Fruit fly (Drosophila melanogaster) whole organism, embryonic: ENCODE results near the gene IntS14.

Source experiments
- Atf6 ChIP-seq: fragments of 200-800 bp; sonication (Bioruptor generic); IDR thresholded peaks from 2 replicates; pipeline ENCODE4 v1.3.6; 2022; ENCODE audit warnings: missing biosample characterization, missing genetic modification characterization
- Bgb ChIP-seq: fragments of 200-800 bp; sonication (Bioruptor generic); IDR thresholded peaks from 2 replicates; pipeline ENCODE4 v1.3.6; 2022; ENCODE audit warnings: missing biosample characterization, missing genetic modification characterization; ENCODE audit not compliant: partially characterized antibody
- CG10366 ChIP-seq: fragments of 200-800 bp; sonication (Bioruptor generic); IDR thresholded peaks from 2 replicates; pipeline ENCODE4 v1.3.6; 2022; ENCODE audit warnings: missing biosample characterization, missing genetic modification characterization
- CG11085 ChIP-seq: fragments of 200-800 bp; sonication (Bioruptor generic); IDR thresholded peaks from 2 replicates; pipeline ENCODE4 v1.3.6; 2022; ENCODE audit warnings: missing biosample characterization, missing genetic modification characterization
- CG11093 ChIP-seq: fragments of 200-800 bp; sonication (Bioruptor generic); IDR thresholded peaks from 3 replicates; pipeline ENCODE4 v1.3.6; 2022; ENCODE audit warnings: missing biosample characterization, missing genetic modification characterization
- CG11398 ChIP-seq: fragments of 200-800 bp; sonication (Bioruptor generic); optimal IDR thresholded peaks from 2 replicates; lab custom pipeline; 2016; ENCODE audit warnings: missing biosample characterization, missing genetic modification characterization
- CG12155 ChIP-seq: fragments of 200-800 bp; sonication (Bioruptor generic); optimal IDR thresholded peaks from 3 replicates; lab custom pipeline; 2016; ENCODE audit warnings: missing biosample characterization, missing genetic modification characterization
- CG12299 ChIP-seq: fragments of 200-800 bp; sonication (Bioruptor generic); optimal IDR thresholded peaks from 2 replicates; lab custom pipeline; 2018; ENCODE audit warnings: missing biosample characterization, mild to moderate bottlenecking, missing genetic modification characterization
- CG13624 ChIP-seq: fragments of 200-800 bp; sonication (Bioruptor generic); optimal IDR thresholded peaks from 2 replicates; lab custom pipeline; 2016; ENCODE audit warnings: missing biosample characterization, missing genetic modification characterization
- CG16779 ChIP-seq: fragments of 200-800 bp; sonication (Bioruptor generic); IDR thresholded peaks from 2 replicates; pipeline ENCODE4 v1.3.6; 2022; ENCODE audit warnings: missing biosample characterization, missing genetic modification characterization
- CG17328 ChIP-seq: fragments of 200-800 bp; sonication (Bioruptor generic); IDR thresholded peaks from 2 replicates; pipeline ENCODE4 v1.3.6; 2022; ENCODE audit warnings: missing biosample characterization, missing genetic modification characterization
- CG17568 ChIP-seq: fragments of 200-800 bp; sonication (Bioruptor generic); optimal IDR thresholded peaks from 2 replicates; lab custom pipeline; 2018; ENCODE audit warnings: missing biosample characterization, mild to moderate bottlenecking, missing genetic modification characterization, moderate library complexity
- CG2120 ChIP-seq: fragments of 200-800 bp; sonication (Bioruptor generic); optimal IDR thresholded peaks from 3 replicates; lab custom pipeline; 2016; ENCODE audit warnings: missing biosample characterization, missing genetic modification characterization
- CG30403 ChIP-seq: fragments of 200-800 bp; sonication (Bioruptor generic); optimal IDR thresholded peaks from 3 replicates; lab custom pipeline; 2016; ENCODE audit warnings: missing biosample characterization, missing genetic modification characterization
- CG3163 ChIP-seq: fragments of 200-800 bp; sonication (Bioruptor generic); optimal IDR thresholded peaks from 3 replicates; lab custom pipeline; 2016; ENCODE audit warnings: missing biosample characterization, missing genetic modification characterization
- CG33213 ChIP-seq: fragments of 200-800 bp; sonication (Bioruptor generic); optimal IDR thresholded peaks from 3 replicates; lab custom pipeline; 2016; ENCODE audit warnings: missing biosample characterization, missing genetic modification characterization
- CG3847 ChIP-seq: fragments of 200-800 bp; sonication (Bioruptor generic); IDR thresholded peaks from 2 replicates; pipeline ENCODE4 v1.3.6; 2022; ENCODE audit warnings: missing biosample characterization, missing genetic modification characterization
- CG4854 ChIP-seq: fragments of 200-800 bp; sonication (Bioruptor generic); optimal IDR thresholded peaks from 2 replicates; lab custom pipeline; 2016; ENCODE audit warnings: missing biosample characterization, missing genetic modification characterization, inconsistent platforms
- CG7786 ChIP-seq: fragments of 200-800 bp; sonication (Bioruptor generic); optimal IDR thresholded peaks from 2 replicates; lab custom pipeline; 2016; ENCODE audit warnings: missing biosample characterization, missing genetic modification characterization
- CG7963 ChIP-seq: fragments of 200-800 bp; sonication (Bioruptor generic); IDR thresholded peaks from 3 replicates; pipeline ENCODE4 v1.3.6; 2022; ENCODE audit warnings: missing biosample characterization, missing genetic modification characterization; ENCODE audit not compliant: partially characterized antibody
- CHES-1-like ChIP-seq: fragments of 200-800 bp; sonication (Bioruptor generic); optimal IDR thresholded peaks from 2 replicates; lab custom pipeline; 2016; ENCODE audit warnings: missing biosample characterization, missing genetic modification characterization
- Doc3 ChIP-seq: fragments of 200-800 bp; sonication (Bioruptor generic); IDR thresholded peaks from 3 replicates; pipeline ENCODE4 v1.3.6; 2022; ENCODE audit warnings: missing biosample characterization, missing genetic modification characterization; ENCODE audit not compliant: partially characterized antibody
- Drgx ChIP-seq: fragments of 200-800 bp; sonication (Bioruptor generic); IDR thresholded peaks from 2 replicates; pipeline ENCODE4 v1.3.6; 2022; ENCODE audit warnings: missing biosample characterization, missing genetic modification characterization
- E2f2 ChIP-seq: fragments of 200-800 bp; sonication (Bioruptor generic); IDR thresholded peaks from 2 replicates; pipeline ENCODE4 v1.3.6; 2022; ENCODE audit warnings: missing biosample characterization, missing genetic modification characterization
- Fer1 ChIP-seq: fragments of 200-800 bp; sonication (Bioruptor generic); optimal IDR thresholded peaks from 2 replicates; lab custom pipeline; 2017; ENCODE audit warnings: missing biosample characterization, mild to moderate bottlenecking, missing genetic modification characterization
- Gug ChIP-seq: fragments of 200-800 bp; sonication (Bioruptor generic); IDR thresholded peaks from 4 replicates; pipeline ENCODE4 v1.3.6; 2022; ENCODE audit warnings: missing biosample characterization, missing genetic modification characterization
- HmgZ ChIP-seq: fragments of 200-800 bp; sonication (Bioruptor generic); optimal IDR thresholded peaks from 2 replicates; lab custom pipeline; 2018; ENCODE audit warnings: missing biosample characterization, mild to moderate bottlenecking, missing genetic modification characterization
- NC2α ChIP-seq: fragments of 200-800 bp; sonication (Bioruptor generic); optimal IDR thresholded peaks from 2 replicates; lab custom pipeline; 2016; ENCODE audit warnings: missing biosample characterization, missing genetic modification characterization
- NFAT ChIP-seq: fragments of 200-800 bp; sonication (Bioruptor generic); IDR thresholded peaks from 2 replicates; pipeline ENCODE4 v1.3.6; 2022; ENCODE audit warnings: missing biosample characterization, missing genetic modification characterization
- Sox100B ChIP-seq: fragments of 200-800 bp; sonication (Bioruptor generic); optimal IDR thresholded peaks from 3 replicates; lab custom pipeline; 2018; ENCODE audit warnings: missing biosample characterization, mild to moderate bottlenecking, missing genetic modification characterization
- Sry-δ ChIP-seq: fragments of 200-800 bp; sonication (Bioruptor generic); optimal IDR thresholded peaks from 2 replicates; lab custom pipeline; 2016; ENCODE audit warnings: missing biosample characterization, missing genetic modification characterization
- Vsx1 ChIP-seq: fragments of 200-800 bp; sonication (Bioruptor generic); optimal IDR thresholded peaks from 2 replicates; lab custom pipeline; 2017; ENCODE audit warnings: missing biosample characterization, mild to moderate bottlenecking, missing genetic modification characterization, missing genetic modification reagents
- ara ChIP-seq: fragments of 200-800 bp; sonication (Bioruptor generic); IDR thresholded peaks from 2 replicates; pipeline ENCODE4 v1.3.6; 2022; ENCODE audit warnings: missing biosample characterization, missing genetic modification characterization
- az2 ChIP-seq: fragments of 200-800 bp; sonication (Bioruptor generic); optimal IDR thresholded peaks from 3 replicates; lab custom pipeline; 2016; ENCODE audit warnings: missing biosample characterization, missing genetic modification characterization
- bsh ChIP-seq, 2 experiments: fragments of 200-800 bp; sonication (Bioruptor generic); optimal IDR thresholded peaks; 2 replicates each; lab custom pipeline; 2017 to 2018; ENCODE audit warnings: mild to moderate bottlenecking in 2 of 2, missing biosample characterization in 2 of 2, missing genetic modification characterization in 2 of 2, moderate library complexity in 1 of 2
- chn ChIP-seq: fragments of 200-800 bp; sonication (Bioruptor generic); optimal IDR thresholded peaks from 2 replicates; lab custom pipeline; 2016; ENCODE audit warnings: missing biosample characterization, missing genetic modification characterization
- crc ChIP-seq: fragments of 200-800 bp; sonication (Bioruptor generic); optimal IDR thresholded peaks from 2 replicates; lab custom pipeline; 2016; ENCODE audit warnings: missing biosample characterization, missing genetic modification characterization
- dysf ChIP-seq: fragments of 200-800 bp; sonication (Bioruptor generic); IDR thresholded peaks from 3 replicates; pipeline ENCODE4 v1.3.6; 2022; ENCODE audit warnings: missing biosample characterization, missing genetic modification characterization
- fd96Cb ChIP-seq: fragments of 200-800 bp; sonication (Bioruptor generic); optimal IDR thresholded peaks from 2 replicates; lab custom pipeline; 2018; ENCODE audit warnings: missing biosample characterization, mild to moderate bottlenecking, missing genetic modification characterization, moderate library complexity
- grn ChIP-seq: fragments of 200-800 bp; sonication (Bioruptor generic); optimal IDR thresholded peaks from 3 replicates; lab custom pipeline; 2017; ENCODE audit warnings: missing biosample characterization, missing genetic modification characterization
- gro ChIP-seq: fragments of 200-800 bp; sonication (Bioruptor generic); optimal IDR thresholded peaks from 2 replicates; lab custom pipeline; 2016; ENCODE audit warnings: missing biosample characterization, missing genetic modification characterization
- hkb ChIP-seq, 2 experiments: fragments of 200-800 bp in 1 of 2; fragments of >200 bp in 1 of 2; sonication (Bioruptor generic) in 1 of 2; IDR thresholded peaks in 1 of 2; optimal IDR thresholded peaks in 1 of 2; 2 replicates each; pipeline versions ENCODE4 v1.3.6 to Lab custom; 2017 to 2022; ENCODE audit warnings: missing biosample characterization in 1 of 2, missing genetic modification characterization in 1 of 2
- jumu ChIP-seq: fragments of 200-800 bp; sonication (Bioruptor generic); optimal IDR thresholded peaks from 3 replicates; lab custom pipeline; 2016; ENCODE audit warnings: missing biosample characterization, missing genetic modification characterization
- mam ChIP-seq: fragments of 200-800 bp; sonication (Bioruptor generic); optimal IDR thresholded peaks from 3 replicates; lab custom pipeline; 2016; ENCODE audit warnings: missing biosample characterization, missing genetic modification characterization
- nerfin-1 ChIP-seq: fragments of 200-800 bp; sonication (Bioruptor generic); optimal IDR thresholded peaks from 3 replicates; lab custom pipeline; 2019; ENCODE audit warnings: missing biosample characterization, mild to moderate bottlenecking, missing genetic modification characterization, moderate library complexity
- pan ChIP-seq, 4 experiments: fragments of >200 bp in 3 of 4; fragments of 200-800 bp in 1 of 4; sonication (Bioruptor generic) in 1 of 4; optimal IDR thresholded peaks in 3 of 4; IDR thresholded peaks in 1 of 4; 2 replicates each; pipeline versions ENCODE4 v1.3.6 to Lab custom; 2017 to 2022; ENCODE audit warnings: missing biosample characterization in 2 of 4, missing genetic modification characterization in 2 of 4, mixed read lengths in 1 of 4
- row ChIP-seq: fragments of 200-800 bp; sonication (Bioruptor generic); IDR thresholded peaks from 3 replicates; pipeline ENCODE4 v1.3.6; 2022; ENCODE audit warnings: missing biosample characterization, missing genetic modification characterization
- sob ChIP-seq: fragments of 200-800 bp; sonication (Bioruptor generic); IDR thresholded peaks from 2 replicates; pipeline ENCODE4 v1.3.6; 2022; ENCODE audit warnings: missing biosample characterization, missing genetic modification characterization
- tx ChIP-seq: fragments of 200-800 bp; sonication (Bioruptor generic); optimal IDR thresholded peaks from 2 replicates; lab custom pipeline; 2016; ENCODE audit warnings: missing biosample characterization, missing genetic modification characterization
- unc-4 ChIP-seq: fragments of 200-800 bp; sonication (Bioruptor generic); IDR thresholded peaks from 2 replicates; pipeline ENCODE4 v1.3.6; 2022; ENCODE audit warnings: missing biosample characterization, missing genetic modification characterization; ENCODE audit not compliant: partially characterized antibody

The IntS14 gene

dm6 chr2L:1150554-1150953 lies 13.7 kb upstream of the IntS14 start, which contains the start of the genes Tfb4 and Vps29 (continued):
- peak; percentile 56 for TF ChIP-seq CG7786 (GFP tag; lab: Kevin White, UChicago)
- TF ChIP-seq row (GFP tag; lab: Robert Waterston, UW): peak; percentile 65
- peak; percentile 94 for TF ChIP-seq Sry-δ
- peak; percentile 76 for TF ChIP-seq E2f2 (GFP tag; lab: Robert Waterston, UW)
- peak; percentile 51 for TF ChIP-seq CG30403 (GFP tag; lab: Kevin White, UChicago)
- peak in 1 of 2 experiments; percentile 28 for TF ChIP-seq bsh (GFP tag; optimal IDR thresholded peaks at IDR 0.05; lab: Kevin White, UChicago)
- TF ChIP-seq grn (GFP tag; lab: Kevin White, UChicago): no peak
- TF ChIP-seq Sox100B (GFP tag; lab: Kevin White, UChicago): no peak
- TF ChIP-seq CG33213: peak; percentile 43
- TF ChIP-seq Doc3: peak; percentile 81
- TF ChIP-seq CG13624 (GFP tag; lab: Kevin White, UChicago): peak; percentile 63
- TF ChIP-seq CG17568 (GFP tag; lab: Kevin White, UChicago): peak; percentile 99
- peak; percentile 25 for TF ChIP-seq CG11398 (GFP tag; lab: Kevin White, UChicago)
- peak; percentile 81 for TF ChIP-seq CG2120 (GFP tag; lab: Kevin White, UChicago)
- TF ChIP-seq Fer1 (GFP tag; lab: Kevin White, UChicago): peak; percentile 46
- peak; percentile 26 for TF ChIP-seq az2
- peak; percentile 60; the same call in 1 of the 4 replicates for TF ChIP-seq Gug
- peak; percentile 18 for TF ChIP-seq gro
- peak; percentile 21 for TF ChIP-seq CG4854
- TF ChIP-seq unc-4 (GFP tag; lab: Robert Waterston, UW): peak; percentile 86
- TF ChIP-seq mam: peak; percentile 73
- no peak for TF ChIP-seq NC2α
- peak; percentile 56 for TF ChIP-seq HmgZ (tag; lab: Kevin White, UChicago)
- TF ChIP-seq jumu: peak; percentile 63
- peak; percentile 15; the same call in 1 of the 3 replicates for TF ChIP-seq dysf
- no peak for TF ChIP-seq nerfin-1 (tag; lab: Kevin White, UChicago)
- peak; percentile 50 for TF ChIP-seq CG12155 (GFP tag; lab: Kevin White, UChicago)
- TF ChIP-seq CG10366 (GFP tag; lab: Robert Waterston, UW): peak; percentile 41; the same call in 1 of the 2 replicates
- no peak for TF ChIP-seq pan (optimal IDR thresholded peaks at IDR 0.05; lab: Kevin White, UChicago)
- peak in 1 of 2 experiments; percentile 52 for TF ChIP-seq pan (GFP tag; optimal IDR thresholded peaks at IDR 0.05 in 1 of 2, IDR thresholded peaks at IDR 0.05 in 1 of 2)
- peak; percentile 33; the same call in 1 of the 2 replicates for TF ChIP-seq CG17328 (GFP tag; lab: Robert Waterston, UW)
- TF ChIP-seq fd96Cb (tag; lab: Kevin White, UChicago): no peak
- TF ChIP-seq CG16779 (GFP tag; lab: Robert Waterston, UW): 0 out of 2 replicates have a peak, but pooled peaks have one; percentile 38
- TF ChIP-seq Atf6: peak; percentile 54; the same call in 1 of the 2 replicates
- peak; percentile 11 for TF ChIP-seq CG3163 (GFP tag; lab: Kevin White, UChicago)
- peak; percentile 70 for TF ChIP-seq sob (GFP tag; lab: Robert Waterston, UW)
- TF ChIP-seq chn (GFP tag; lab: Kevin White, UChicago): peak; percentile 55
- peak; percentile 94 for TF ChIP-seq Bgb
- 0 out of 2 replicates have a peak, but pooled peaks have one; percentile 47 for TF ChIP-seq CG3847 (GFP tag; lab: Robert Waterston, UW)
- 0 out of 2 replicates have a peak, but pooled peaks have one; percentile 34 for TF ChIP-seq Drgx (GFP tag; lab: Robert Waterston, UW)
- TF ChIP-seq Vsx1 (GFP tag; lab: Kevin White, UChicago): no peak
- peak; percentile 7 for TF ChIP-seq crc (GFP tag; lab: Kevin White, UChicago)
- TF ChIP-seq CG12299 (tag; lab: Kevin White, UChicago): no peak
- TF ChIP-seq tx (GFP tag; lab: Kevin White, UChicago): peak; percentile 7
- peak; percentile 9; the same call in 1 of the 2 replicates for TF ChIP-seq ara
- TF ChIP-seq CG11093 (GFP tag; lab: Robert Waterston, UW): no peak
- TF ChIP-seq CHES-1-like (GFP tag; lab: Kevin White, UChicago): peak; percentile 65
- TF ChIP-seq CG11085: peak; percentile 46; the same call in 1 of the 2 replicates
- peak; percentile 66; the same call in 1 of the 2 replicates for TF ChIP-seq NFAT (GFP tag; lab: Robert Waterston, UW)
- no peak for TF ChIP-seq hkb (optimal IDR thresholded peaks at IDR 0.05; lab: Kevin White, UChicago)
- TF ChIP-seq hkb (GFP tag; IDR thresholded peaks at IDR 0.05; lab: Robert Waterston, UW): peak; percentile 61
- peak; percentile 96 for TF ChIP-seq CG7963 (GFP tag; lab: Robert Waterston, UW)
